Fruit fly (Drosophila melanogaster): Measurements from ENCODE around the gene Phs.

DNA sequence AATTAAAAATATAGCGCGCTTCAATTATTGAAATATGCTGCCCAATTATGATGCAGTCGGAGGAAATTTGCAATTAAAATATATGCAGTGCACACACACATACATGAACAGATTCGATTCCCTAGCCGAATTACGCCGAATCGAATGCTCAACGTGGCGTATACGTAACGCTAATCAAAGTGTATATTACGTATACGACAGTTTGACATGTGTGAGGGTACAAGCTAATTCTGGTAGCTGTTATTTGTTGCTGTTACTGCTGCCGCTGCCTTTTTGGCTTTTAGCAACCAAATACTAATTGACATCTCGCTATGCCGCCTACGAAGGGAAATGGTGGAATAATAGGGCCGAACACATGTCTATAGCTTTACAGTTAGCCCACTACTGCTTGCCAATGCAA lies 7.6 kb downstream of the Phs start:
- TF ChIP-seq Pif1B (GFP tag; optimal IDR thresholded peaks at IDR 0.05) (no peak), EcR (GFP tag; optimal IDR thresholded peaks at IDR 0.05) (no peak), CG13204 (GFP tag; optimal IDR thresholded peaks at IDR 0.05) (no peak), CG8301 (tag; optimal IDR thresholded peaks at IDR 0.05) (no peak), Snoo (tag; optimal IDR thresholded peaks at IDR 0.05) (no peak), D1 (tag; optimal IDR thresholded peaks at IDR 0.05) (no peak), CG32121 (GFP tag; IDR thresholded peaks at IDR 0.05) (no peak), CG17806 (tag; optimal IDR thresholded peaks at IDR 0.05) (no peak), CG8159 (tag; optimal IDR thresholded peaks at IDR 0.05) (no peak), CG12605 (GFP tag; IDR thresholded peaks at IDR 0.05) (no peak), CG14655 (GFP tag; optimal IDR thresholded peaks at IDR 0.05) (no peak), CG15710 (tag; optimal IDR thresholded peaks at IDR 0.05) (no peak)

Measured in whole organism, pupa.